Fruit fly (Drosophila melanogaster): Measurements from ENCODE around the gene CG7453.
A peak's percentile ranks its signal among the peaks of the same experiment; 100 is the strongest.

The CG7453 gene

DNA sequence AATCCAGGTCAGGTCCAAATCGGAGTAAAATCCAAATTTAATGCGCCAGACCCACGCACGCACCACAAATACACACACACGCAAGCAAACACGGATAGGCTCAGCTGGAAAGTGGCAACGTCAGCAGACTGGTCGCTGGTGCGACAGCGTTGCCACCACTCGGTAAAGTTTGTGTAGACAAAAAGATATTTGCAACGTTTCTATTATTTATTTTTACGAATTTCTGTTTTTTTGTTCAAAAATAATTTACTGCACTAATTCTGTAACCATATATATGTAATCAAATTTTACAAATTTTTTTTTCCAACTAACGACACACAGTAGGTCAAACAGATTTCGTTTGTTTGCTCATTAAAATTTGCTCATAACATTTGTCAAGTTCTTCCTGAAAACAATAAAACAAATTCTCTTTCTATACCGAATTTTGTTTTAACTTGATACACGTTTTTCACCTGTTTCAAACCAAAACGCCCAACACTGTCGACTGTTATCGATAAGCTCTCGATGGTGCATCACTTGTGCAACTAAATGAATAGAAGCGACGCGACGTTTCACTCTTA is at the start of gene CG7453, which contains the start of gene CG7556:
Gene CG7453 (plus strand): TSS at position 478 of the 560 bp plus-strand sequence.
Gene CG7556 (minus strand): TSS at position 135 of the 560 bp plus-strand sequence.
- TF ChIP-seq noc (tag; optimal IDR thresholded peaks at IDR 0.05): peak; percentile 69

DNA sequence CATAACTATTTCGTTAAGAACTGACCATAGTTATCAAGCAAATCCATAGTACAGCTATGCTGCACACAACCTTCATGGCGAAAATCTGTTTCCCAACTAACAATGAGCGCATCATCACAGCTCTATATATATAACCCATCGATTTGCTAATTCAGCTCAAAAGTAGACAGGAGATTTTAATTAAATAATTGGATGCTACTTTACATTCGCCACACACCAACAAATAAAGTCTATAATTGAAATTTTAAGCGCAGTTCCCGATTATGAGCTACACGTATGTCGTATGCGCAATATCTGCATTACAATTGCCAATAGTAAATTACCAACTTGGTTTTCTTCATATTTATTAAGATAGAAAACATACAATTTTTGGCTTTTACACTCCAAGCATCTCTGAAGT is 44.2 kb upstream of the CG7453 start, which contains the start of gene Obp18a:
Gene Obp18a (minus strand): TSS at position 101 of the 400 bp plus-strand sequence.
- no peak for TF ChIP-seq noc (tag; optimal IDR thresholded peaks at IDR 0.05)

DNA sequence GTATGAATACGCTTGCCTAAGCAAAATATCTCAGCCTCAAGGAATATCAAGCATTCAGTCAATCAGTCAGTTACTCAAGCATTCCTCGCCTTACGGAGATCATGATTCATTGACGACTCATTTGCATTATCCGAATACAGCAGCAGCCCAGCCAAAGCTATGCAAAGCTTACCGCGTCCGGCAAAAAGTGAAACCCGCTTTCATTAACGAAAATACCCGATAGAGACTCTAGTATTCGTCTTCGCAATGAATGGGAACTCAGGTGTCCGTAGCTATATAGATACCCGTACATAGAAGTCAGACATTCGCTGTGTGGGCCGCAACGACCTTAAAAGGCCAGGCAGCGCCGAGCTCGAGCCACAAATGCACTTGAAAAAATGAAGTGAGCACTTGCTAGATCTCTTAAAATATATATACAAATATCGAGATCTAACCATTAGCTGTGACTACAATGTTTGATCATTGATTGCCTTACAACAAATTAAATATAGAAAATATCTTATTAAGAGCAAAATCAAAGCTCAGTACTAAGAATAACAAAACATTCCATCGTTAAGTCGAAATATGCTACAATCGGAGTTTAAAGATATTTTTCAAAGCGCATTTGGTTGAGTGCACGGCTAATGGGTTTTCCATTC is 35.1 kb upstream of the CG7453 start:
- no peak for TF ChIP-seq noc (tag; optimal IDR thresholded peaks at IDR 0.05)

DNA sequence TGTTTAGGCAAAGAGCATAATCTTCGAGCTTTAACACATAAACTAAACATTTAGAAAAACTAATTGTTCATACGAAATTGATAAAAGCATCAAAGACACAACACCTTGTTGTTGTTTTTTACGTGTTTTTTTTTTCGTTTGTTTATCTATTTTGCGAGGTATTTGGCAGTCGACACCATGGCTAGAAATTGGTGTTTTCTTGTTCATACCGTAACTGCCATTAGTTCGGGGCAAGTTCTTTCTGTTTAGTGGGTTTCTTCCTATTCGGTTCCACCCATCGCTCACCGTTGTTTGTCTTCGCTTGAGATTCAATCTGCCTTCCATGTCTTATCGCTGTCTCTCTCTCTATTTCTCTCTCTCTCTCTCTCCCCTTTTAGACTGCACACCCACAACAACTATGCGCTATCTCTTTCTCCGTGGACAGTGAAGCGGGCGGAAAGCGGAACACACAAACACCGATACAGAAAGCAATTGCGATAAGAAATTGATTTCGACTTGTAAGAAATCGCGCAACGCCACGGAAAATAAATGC is 33.5 kb upstream of the CG7453 start:
- peak; percentile 46 for TF ChIP-seq noc (tag; optimal IDR thresholded peaks at IDR 0.05)

DNA sequence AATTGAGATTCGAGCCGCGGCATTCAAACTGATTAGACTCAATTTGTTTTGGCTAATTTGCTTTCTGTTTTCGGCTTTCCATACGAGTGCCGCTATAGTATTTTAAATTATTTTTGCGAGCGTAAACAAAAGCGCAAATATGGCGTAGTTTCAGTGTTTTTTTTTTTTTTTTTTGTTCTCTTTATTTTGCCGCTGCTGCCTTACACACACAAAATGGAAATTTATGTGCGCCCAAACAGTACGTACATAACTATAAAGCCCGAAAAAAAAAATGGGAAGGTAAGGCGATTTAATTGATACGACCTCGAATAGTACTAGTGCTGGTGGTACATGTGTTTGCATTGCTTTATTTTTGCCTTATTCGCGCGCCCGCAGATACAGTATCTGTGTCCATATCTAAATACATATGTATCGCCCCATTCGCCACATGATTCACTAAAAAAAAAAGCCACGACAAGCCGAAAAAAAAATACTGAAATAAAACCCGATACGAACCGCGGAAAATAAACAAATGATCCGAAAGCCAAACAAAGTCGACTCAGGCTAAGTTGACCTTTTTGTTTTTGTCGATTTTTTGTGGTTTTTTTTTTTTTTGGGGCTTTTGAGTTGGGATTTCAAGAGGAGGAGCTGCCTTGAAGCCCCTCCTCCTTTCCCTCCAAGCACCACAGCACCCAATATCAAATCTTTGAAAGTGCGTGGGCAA is 31.9 kb upstream of the CG7453 start:
- TF ChIP-seq noc (tag; optimal IDR thresholded peaks at IDR 0.05): no peak

DNA sequence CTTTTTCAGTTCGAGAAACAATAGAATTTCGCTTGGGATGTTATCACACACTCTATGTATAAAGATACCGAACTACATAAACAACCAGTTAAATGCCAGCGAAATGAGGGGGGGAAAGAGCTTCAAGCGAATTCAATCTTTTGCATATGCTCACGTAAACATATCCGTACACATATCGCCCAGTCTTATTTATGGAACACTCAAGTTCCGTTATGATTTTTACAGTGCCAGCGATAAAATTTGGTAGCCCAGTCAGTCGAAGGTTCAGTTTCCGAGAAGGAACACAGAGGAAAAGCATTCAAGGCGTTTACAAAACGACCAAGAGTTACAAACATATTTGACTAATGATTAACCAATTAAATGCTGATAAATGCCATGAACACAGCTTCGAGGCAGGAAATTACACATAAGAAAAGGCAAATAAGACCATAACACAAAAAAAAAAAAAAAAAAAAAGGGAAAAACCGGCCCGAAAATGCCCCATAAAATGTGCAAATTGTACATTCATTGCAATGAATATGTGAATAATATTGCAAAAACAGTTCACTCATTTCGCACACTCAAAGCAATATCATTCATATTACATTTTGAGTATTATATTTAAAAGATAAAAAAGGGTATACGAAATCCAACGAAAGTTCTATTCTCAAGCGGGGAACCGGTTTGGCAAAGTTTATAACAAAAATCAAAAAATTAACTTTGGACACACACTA is 31.0 kb upstream of the CG7453 start:
- no peak for TF ChIP-seq noc (tag; optimal IDR thresholded peaks at IDR 0.05)

DNA sequence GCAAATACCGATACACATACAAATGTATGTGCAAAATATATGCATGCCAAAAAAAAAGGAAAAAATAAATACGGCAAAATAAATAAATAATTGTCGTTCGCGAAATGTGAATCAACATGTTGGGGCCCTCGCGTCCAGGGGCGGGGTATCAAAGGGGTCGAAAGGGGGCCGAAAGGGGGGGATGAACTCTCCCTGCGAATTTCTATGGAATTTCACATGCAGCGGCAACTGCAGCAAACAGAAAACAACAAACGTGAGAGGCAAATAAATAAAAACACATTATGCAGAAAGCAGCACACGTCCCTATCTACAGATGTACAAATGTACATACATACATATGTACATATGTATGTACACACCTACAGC is 30.5 kb upstream of the CG7453 start:
- TF ChIP-seq noc (tag; optimal IDR thresholded peaks at IDR 0.05): no peak

DNA sequence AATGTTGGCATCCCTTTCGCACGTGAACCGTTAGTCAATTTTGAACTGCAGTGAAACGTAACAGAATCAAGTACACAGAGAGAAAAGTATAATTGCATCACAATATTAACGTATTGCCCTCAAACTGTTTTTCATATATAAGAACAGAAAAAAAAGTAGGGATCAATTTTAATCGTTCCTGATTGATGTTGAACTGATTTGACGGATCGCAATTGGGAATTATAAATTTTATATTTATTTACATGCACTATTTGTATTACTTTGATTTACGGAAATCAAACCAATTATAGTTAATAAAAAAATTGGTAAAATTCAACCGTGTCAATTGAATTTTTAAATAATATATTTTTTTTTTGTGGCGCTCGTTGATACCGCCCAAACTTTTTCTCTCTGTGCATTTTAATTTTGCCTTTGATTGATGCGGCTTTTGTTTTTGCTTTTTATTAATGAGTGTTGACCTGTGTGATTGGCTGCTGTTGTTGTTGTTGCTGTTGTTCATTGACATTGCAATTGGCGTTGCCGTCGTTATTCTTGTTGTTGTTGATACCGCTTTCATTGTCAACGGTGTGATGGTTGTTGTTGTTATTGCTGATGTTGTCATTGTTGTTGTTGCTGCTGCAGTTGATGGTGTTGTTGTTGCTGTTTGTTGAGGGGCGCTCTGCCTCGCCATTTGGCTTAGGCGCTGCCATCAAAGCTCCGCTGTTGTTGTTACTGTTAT is 27.2 kb upstream of the CG7453 start:
- peak; percentile 23 for TF ChIP-seq noc (tag; optimal IDR thresholded peaks at IDR 0.05)

DNA sequence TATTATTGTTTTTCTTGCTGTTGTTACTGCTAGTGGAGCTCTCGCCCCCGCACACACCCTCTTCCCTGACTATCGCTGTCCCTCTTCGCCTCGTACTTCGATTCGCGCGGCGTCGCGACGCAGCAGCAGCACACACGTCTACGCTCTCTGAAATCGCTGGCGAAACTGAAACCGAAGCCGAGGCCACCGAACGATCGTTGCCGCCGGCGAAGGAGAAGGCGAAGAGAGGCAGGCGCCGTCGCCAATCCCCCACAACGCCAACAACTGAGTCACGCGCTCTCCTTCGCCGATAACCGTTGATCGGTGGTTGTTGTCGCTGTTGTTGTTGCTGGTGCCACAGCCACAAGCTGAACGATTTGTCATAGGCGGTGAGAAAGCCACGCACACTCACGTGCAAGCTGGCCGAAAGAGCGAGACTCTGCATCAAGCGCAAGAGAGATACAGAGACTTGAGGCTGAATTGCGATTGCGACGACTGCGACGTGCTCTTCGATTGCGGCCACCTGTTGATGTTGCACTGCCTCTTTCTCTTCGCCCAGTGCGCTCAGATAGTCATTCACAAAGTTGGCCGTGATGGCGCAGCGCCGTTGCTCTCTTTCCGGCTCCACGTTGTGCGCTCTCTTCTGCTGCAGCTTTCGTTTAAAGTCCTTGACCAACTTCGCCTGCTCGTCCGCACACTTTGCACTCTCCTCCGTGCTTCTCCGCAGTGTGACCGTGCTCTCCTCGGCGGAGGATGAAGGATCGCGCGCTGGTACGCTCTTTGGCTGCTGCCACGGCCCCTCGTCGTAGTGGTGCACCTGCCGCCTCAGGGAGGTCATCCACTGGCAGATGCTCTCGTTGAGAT is 26.5 kb upstream of the CG7453 start:
- peak; percentile 65 for TF ChIP-seq noc (tag; optimal IDR thresholded peaks at IDR 0.05)

DNA sequence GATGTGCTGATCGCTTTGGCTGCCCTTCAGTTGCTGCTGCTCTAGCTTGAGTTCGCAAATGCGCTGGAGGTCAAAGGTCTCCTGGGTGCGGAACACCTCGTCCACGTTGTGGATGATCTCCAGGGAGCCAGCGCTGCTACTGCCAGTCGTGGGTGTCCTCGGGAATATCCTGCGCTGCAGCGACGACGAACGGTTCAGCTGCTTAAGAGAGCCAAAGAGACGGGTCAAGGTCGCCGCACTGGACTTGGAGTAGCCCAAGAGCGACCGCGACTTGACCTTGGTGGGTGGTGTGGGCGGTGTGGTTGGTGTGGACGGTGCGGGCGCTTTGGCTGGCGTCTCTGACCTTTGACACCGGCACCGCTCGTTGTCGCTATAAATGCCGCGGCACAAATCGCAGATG is 25.7 kb upstream of the CG7453 start:
- TF ChIP-seq noc (tag; optimal IDR thresholded peaks at IDR 0.05): no peak

DNA sequence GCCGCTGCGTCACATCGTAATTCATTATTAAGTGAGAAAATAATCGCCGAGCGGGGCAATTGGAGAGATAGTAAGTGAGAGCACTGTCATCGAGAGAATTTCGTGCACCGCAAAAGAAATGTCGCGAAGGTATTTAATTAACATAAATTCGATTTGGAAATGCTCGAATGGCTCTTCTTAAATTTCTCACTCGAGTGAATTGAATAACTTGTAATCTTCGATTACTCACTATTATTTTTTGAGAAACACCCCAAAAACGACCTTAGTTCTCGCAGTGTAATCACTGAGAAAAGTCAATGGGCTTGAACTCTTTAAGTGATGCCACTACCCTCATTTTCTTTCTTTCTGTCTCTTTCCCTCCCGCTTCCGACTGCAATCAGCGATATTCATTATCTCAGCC is 25.0 kb upstream of the CG7453 start:
- peak; percentile 41 for TF ChIP-seq noc (tag; optimal IDR thresholded peaks at IDR 0.05)

DNA sequence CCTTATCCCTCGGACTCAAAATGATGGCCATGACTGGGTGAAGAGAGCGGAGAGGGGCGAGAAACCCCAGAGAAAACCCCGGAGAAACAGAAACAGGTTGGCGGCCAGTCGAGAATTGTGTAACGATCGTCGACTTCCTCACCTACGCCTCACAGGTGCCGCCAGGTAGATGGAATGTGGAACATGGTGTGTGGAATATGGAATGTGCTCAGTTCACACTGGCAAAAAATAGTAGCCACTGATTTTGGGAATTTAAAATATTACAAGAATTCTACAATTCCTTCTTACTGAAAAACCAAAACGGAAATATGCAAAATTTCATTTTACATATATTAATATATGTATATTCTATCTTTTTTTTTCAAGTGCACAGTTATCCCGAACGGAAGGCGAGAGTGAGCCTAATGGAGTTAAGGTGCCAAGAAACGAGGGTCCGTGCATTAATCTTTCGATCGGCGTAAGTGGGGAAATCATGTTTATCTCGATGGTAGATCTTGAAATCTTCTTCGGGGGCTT is 24.0 kb upstream of the CG7453 start:
- peak; percentile 54 for TF ChIP-seq noc (tag; optimal IDR thresholded peaks at IDR 0.05)

DNA sequence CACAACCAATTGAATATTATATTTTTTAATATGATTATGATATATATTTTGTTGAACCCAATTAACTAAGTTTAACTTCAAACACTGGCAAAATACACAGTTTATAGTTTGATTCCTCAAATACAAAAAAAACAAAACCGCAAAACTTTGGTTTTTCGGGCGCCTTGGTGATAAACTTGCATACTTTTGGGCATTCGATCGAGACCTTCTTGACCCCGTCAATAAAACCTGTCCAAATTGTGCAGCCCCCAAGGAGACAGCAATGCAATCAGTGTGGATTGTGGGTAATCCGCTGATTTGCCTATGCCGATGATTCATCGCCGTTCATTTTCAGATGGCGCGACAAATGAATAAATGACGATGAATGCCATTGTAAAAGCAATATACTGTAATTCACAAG is 22.5 kb upstream of the CG7453 start:
- no peak for TF ChIP-seq noc (tag; optimal IDR thresholded peaks at IDR 0.05)

DNA sequence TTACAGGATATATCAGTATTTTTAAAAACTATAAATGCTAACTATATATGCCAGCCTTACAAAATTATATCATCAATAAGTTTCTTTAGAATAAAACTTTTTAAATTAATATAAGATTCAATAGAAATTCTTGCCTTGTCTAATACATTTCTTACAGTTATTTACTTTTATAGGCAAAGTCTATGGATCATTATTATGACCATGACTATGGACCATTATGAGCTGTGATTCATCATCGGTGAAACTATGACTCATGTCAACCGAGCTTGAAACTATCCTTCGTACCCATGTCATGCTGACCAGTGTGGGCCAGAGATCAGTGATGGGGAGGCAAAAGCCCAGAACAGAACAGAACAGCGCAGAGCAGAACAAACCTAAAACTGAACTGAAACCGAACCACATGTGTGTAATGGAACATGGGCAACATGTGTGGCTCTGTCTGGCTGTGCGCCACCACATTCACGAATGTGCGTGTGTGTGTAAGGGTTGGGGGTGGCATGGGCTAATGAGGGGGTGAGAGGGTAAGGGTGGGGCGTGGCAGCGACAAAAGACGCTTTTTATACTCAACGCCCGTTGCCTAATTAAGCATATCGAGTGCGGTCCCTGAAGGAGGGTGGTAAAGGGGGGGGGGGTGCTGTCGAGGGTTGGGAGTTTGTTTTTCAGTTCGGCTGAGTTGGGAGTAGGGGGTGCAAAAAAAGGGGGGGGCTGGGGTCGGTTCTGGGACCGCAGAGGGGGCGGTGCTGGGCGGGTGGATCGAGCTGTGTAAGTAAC is 21.3 kb upstream of the CG7453 start:
- TF ChIP-seq noc (tag; optimal IDR thresholded peaks at IDR 0.05): no peak
